Worm (Caenorhabditis elegans): ENCODE results near the gene T05B9.2.

ce11 chrII:11276879-11277278 lies 21.2 kb downstream of the T05B9.2 start:
- TF ChIP-seq xnd-1 (tag; optimal IDR thresholded peaks at IDR 0.05) (no peak), unc-62 (GFP tag; optimal IDR thresholded peaks at IDR 0.05) (no peak), zim-3 (tag; optimal IDR thresholded peaks at IDR 0.05) (no peak), T07F8.4 (tag; optimal IDR thresholded peaks at IDR 0.05) (no peak), ztf-22 (GFP tag; optimal IDR thresholded peaks at IDR 0.05) (no peak), Y67H2A.10 (GFP tag; conservative IDR thresholded peaks at IDR 0.05) (no peak), sptf-2 (GFP tag; optimal IDR thresholded peaks at IDR 0.05) (no peak), F37B4.10 (GFP tag; IDR thresholded peaks at IDR 0.05) (no peak), ztf-3 (GFP tag; optimal IDR thresholded peaks at IDR 0.05) (no peak), unc-130 (GFP tag; optimal IDR thresholded peaks at IDR 0.05) (no peak), nhr-90 (tag; optimal IDR thresholded peaks at IDR 0.05) (no peak), attf-3 (GFP tag; conservative IDR thresholded peaks at IDR 0.05) (no peak)
